Worm (Caenorhabditis elegans) whole organism, mixed stage, embryonic: Measurements from ENCODE around the gene F58H1.2.

Source experiments
- ceh-83 ChIP-seq: fragments of 200-800 bp; sonication (Bioruptor generic); optimal IDR thresholded peaks from 2 replicates; lab custom pipeline; 2018; ENCODE audit warnings: mild to moderate bottlenecking, missing genetic modification characterization, missing compliant biosample characterization
- ces-1 ChIP-seq: fragments of 150-350 bp; optimal IDR thresholded peaks from 2 replicates; lab custom pipeline; 2014; ENCODE audit warnings: missing biosample characterization, missing genetic modification reagents, missing genetic modification characterization
- elt-3 ChIP-seq: fragments of 150-350 bp; optimal IDR thresholded peaks from 2 replicates; lab custom pipeline; 2014; ENCODE audit warnings: missing biosample characterization, missing genetic modification characterization
- nhr-12 ChIP-seq: fragments of 150-350 bp; optimal IDR thresholded peaks from 2 replicates; lab custom pipeline; 2014; ENCODE audit warnings: missing biosample characterization, missing genetic modification characterization
- nhr-237 ChIP-seq: fragments of 150-350 bp; optimal IDR thresholded peaks from 2 replicates; lab custom pipeline; 2014; ENCODE audit warnings: missing biosample characterization, missing genetic modification characterization
- snpc-4 ChIP-seq: fragments of 150-350 bp; optimal IDR thresholded peaks from 2 replicates; lab custom pipeline; 2014; ENCODE audit warnings: missing biosample characterization, missing genetic modification characterization

- TF ChIP-seq elt-3 (tag; lab: Kevin White, UChicago) (no peak), ces-1 (GFP tag; lab: Kevin White, UChicago) (no peak), snpc-4 (no peak), ceh-83 (GFP tag; lab: Kevin White, UChicago) (no peak), nhr-237 (tag; lab: Kevin White, UChicago) (no peak), nhr-12 (tag; lab: Kevin White, UChicago) (no peak)
These were observed 45.7 kb upstream of the F58H1.2 start for ce11 chrV:11883215-11883614.
